Worm (Caenorhabditis elegans) whole organism, mixed stage, embryonic: ENCODE measurements around the gene ins-19.

ENCODE experiments used
- blmp-1 ChIP-seq: fragments of 150-350 bp; optimal IDR thresholded peaks from 2 replicates; lab custom pipeline; 2014; ENCODE audit warnings: missing biosample characterization, missing genetic modification characterization
- ham-2 ChIP-seq: fragments of 200-800 bp; sonication (Bioruptor generic); optimal IDR thresholded peaks from 2 replicates; lab custom pipeline; 2018; ENCODE audit warnings: mild to moderate bottlenecking, missing genetic modification characterization, missing compliant biosample characterization
- lsy-2 ChIP-seq: fragments of 150-350 bp; optimal IDR thresholded peaks from 2 replicates; lab custom pipeline; 2014; ENCODE audit warnings: missing biosample characterization, missing genetic modification characterization
- mep-1 ChIP-seq: fragments of 150-350 bp; optimal IDR thresholded peaks from 2 replicates; lab custom pipeline; 2017; ENCODE audit warnings: missing biosample characterization, missing genetic modification reagents, missing genetic modification characterization, inconsistent platforms
- mls-2 ChIP-seq: sonication (generic microtip); optimal IDR thresholded peaks from 2 replicates; lab custom pipeline; 2016; ENCODE audit warnings: mild to moderate bottlenecking, missing genetic modification characterization, moderate library complexity, missing compliant biosample characterization
- nhr-237 ChIP-seq: fragments of 150-350 bp; optimal IDR thresholded peaks from 2 replicates; lab custom pipeline; 2014; ENCODE audit warnings: missing biosample characterization, missing genetic modification characterization
- nhr-28 ChIP-seq: fragments of 150-350 bp; optimal IDR thresholded peaks from 2 replicates; lab custom pipeline; 2014; ENCODE audit warnings: missing biosample characterization, missing genetic modification characterization
- nhr-76 ChIP-seq: sonication (generic microtip); optimal IDR thresholded peaks from 2 replicates; lab custom pipeline; 2017; ENCODE audit warnings: missing biosample characterization, missing genetic modification characterization
- ztf-11 ChIP-seq: fragments of 150-350 bp; optimal IDR thresholded peaks from 2 replicates; lab custom pipeline; 2014; ENCODE audit warnings: missing biosample characterization, missing genetic modification characterization

DNA sequence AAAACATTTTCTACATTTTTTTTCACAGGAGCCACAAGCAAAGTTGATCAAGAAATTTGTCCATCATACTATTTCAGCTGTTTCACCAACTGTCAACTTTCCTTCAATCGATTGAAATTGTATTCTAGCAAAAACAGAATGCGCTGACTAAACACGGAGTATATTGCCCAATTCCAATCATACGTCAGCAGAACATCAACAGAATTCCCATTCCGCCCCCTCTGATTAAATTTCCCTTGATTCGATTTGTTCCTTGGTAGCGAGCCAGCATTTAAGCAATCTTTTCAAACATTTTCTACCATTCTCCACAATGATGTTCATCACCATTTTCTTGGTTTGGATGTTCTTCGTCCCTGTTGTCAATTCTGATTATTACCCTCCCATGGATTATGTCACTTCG, 19.6 kb upstream of the ins-19 start, which contains the start of gene T10D4.15:
- TF ChIP-seq blmp-1 (tag; lab: Kevin White, UChicago) (no peak), nhr-237 (tag; lab: Kevin White, UChicago) (no peak), ham-2 (no peak), nhr-28 (tag; lab: Kevin White, UChicago) (no peak), lsy-2 (no peak), ztf-11 (tag; lab: Kevin White, UChicago) (no peak), mls-2 (no peak), mep-1 (tag; lab: Kevin White, UChicago) (no peak), nhr-76 (no peak)
